Worm (Caenorhabditis elegans) whole organism, late embryonic: ENCODE measurements around the gene acr-2.

Source experiments
- C08G9.2 ChIP-seq: sonication (generic microtip); optimal IDR thresholded peaks from 2 replicates; lab custom pipeline; 2016; ENCODE audit warnings: mild to moderate bottlenecking, missing genetic modification characterization, moderate library complexity, missing compliant biosample characterization
- C38D4.7 ChIP-seq: fragments of 200-800 bp; sonication (Bioruptor generic); optimal IDR thresholded peaks from 2 replicates; lab custom pipeline; 2018; ENCODE audit warnings: mild to moderate bottlenecking, missing genetic modification characterization, moderate library complexity, missing compliant biosample characterization
- F13H6.1 ChIP-seq: sonication (generic microtip); optimal IDR thresholded peaks from 2 replicates; lab custom pipeline; 2016; ENCODE audit warnings: missing genetic modification characterization, missing compliant biosample characterization
- K02D7.2 ChIP-seq: sonication (generic microtip); optimal IDR thresholded peaks from 2 replicates; lab custom pipeline; 2017; ENCODE audit warnings: mild to moderate bottlenecking, missing genetic modification characterization, missing compliant biosample characterization
- T23F11.4 ChIP-seq: fragments of 200-800 bp; sonication (Bioruptor generic); optimal IDR thresholded peaks from 2 replicates; lab custom pipeline; 2018; ENCODE audit warnings: mild to moderate bottlenecking, missing genetic modification characterization, missing compliant biosample characterization
- ama-1 ChIP-seq: fragments of 150-350 bp; optimal IDR thresholded peaks from 2 replicates; lab custom pipeline; 2014
- ceh-18 ChIP-seq: sonication (generic microtip); optimal IDR thresholded peaks from 2 replicates; lab custom pipeline; 2016; ENCODE audit warnings: missing genetic modification characterization, missing compliant biosample characterization
- ceh-2 ChIP-seq: sonication (generic microtip); optimal IDR thresholded peaks from 2 replicates; lab custom pipeline; 2016; ENCODE audit warnings: missing genotype, missing genetic modification characterization, missing compliant biosample characterization
- ceh-22 ChIP-seq: sonication (generic microtip); optimal IDR thresholded peaks from 2 replicates; lab custom pipeline; 2017; ENCODE audit warnings: missing biosample characterization, missing genetic modification characterization
- ceh-24 ChIP-seq: sonication (generic microtip); optimal IDR thresholded peaks from 2 replicates; lab custom pipeline; 2016; ENCODE audit warnings: mild to moderate bottlenecking, missing genetic modification characterization, missing compliant biosample characterization
- ceh-30 ChIP-seq: fragments of 150-350 bp; optimal IDR thresholded peaks from 2 replicates; lab custom pipeline; 2014; ENCODE audit warnings: missing biosample characterization, missing genetic modification characterization
- ceh-31 ChIP-seq: sonication (generic microtip); optimal IDR thresholded peaks from 2 replicates; lab custom pipeline; 2016; ENCODE audit warnings: missing genetic modification characterization, missing compliant biosample characterization
- ceh-34 ChIP-seq: sonication (generic microtip); optimal IDR thresholded peaks from 2 replicates; lab custom pipeline; 2016; ENCODE audit warnings: mild to moderate bottlenecking, missing genetic modification characterization, missing compliant biosample characterization
- ceh-45 ChIP-seq: fragments of 200-800 bp; sonication (Bioruptor generic); IDR thresholded peaks from 2 replicates; pipeline ENCODE4 v1.3.6; 2022; ENCODE audit warnings: missing genetic modification reagents, missing genetic modification characterization, missing compliant biosample characterization
- ceh-6 ChIP-seq: fragments of 200-800 bp; sonication (Bioruptor generic); optimal IDR thresholded peaks from 2 replicates; lab custom pipeline; 2018; ENCODE audit warnings: mild to moderate bottlenecking, missing genetic modification characterization, missing compliant biosample characterization
- che-1 ChIP-seq: sonication (generic microtip); optimal IDR thresholded peaks from 2 replicates; lab custom pipeline; 2016; ENCODE audit warnings: mild to moderate bottlenecking, missing genetic modification characterization, missing compliant biosample characterization
- dve-1 ChIP-seq: sonication (generic microtip); optimal IDR thresholded peaks from 2 replicates; lab custom pipeline; 2017; ENCODE audit warnings: antibody characterized with exemption, mild to moderate bottlenecking, missing genetic modification characterization, missing compliant biosample characterization
- elt-2 ChIP-seq: sonication (generic microtip); optimal IDR thresholded peaks from 2 replicates; lab custom pipeline; 2016; ENCODE audit warnings: missing genetic modification reagents, missing genetic modification characterization, missing compliant biosample characterization
- fkh-6 ChIP-seq: sonication (generic microtip); optimal IDR thresholded peaks from 2 replicates; lab custom pipeline; 2016; ENCODE audit warnings: missing genetic modification characterization, missing compliant biosample characterization
- hlh-13 ChIP-seq: fragments of 200-800 bp; sonication (Bioruptor generic); optimal IDR thresholded peaks from 2 replicates; lab custom pipeline; 2018; ENCODE audit warnings: mild to moderate bottlenecking, missing genetic modification characterization, missing compliant biosample characterization
- hlh-15 ChIP-seq: sonication (generic microtip); optimal IDR thresholded peaks from 2 replicates; lab custom pipeline; 2016; ENCODE audit warnings: missing genetic modification characterization, missing compliant biosample characterization
- hlh-30 ChIP-seq: sonication (generic microtip); optimal IDR thresholded peaks from 2 replicates; lab custom pipeline; 2017; ENCODE audit warnings: antibody characterized with exemption, missing genetic modification characterization, missing compliant biosample characterization; ENCODE audit not compliant: insufficient read depth
- hlh-6 ChIP-seq: sonication (generic microtip); optimal IDR thresholded peaks from 2 replicates; lab custom pipeline; 2016; ENCODE audit warnings: missing genotype, missing genetic modification characterization, missing compliant biosample characterization
- hlh-8 ChIP-seq: sonication (generic microtip); optimal IDR thresholded peaks from 2 replicates; lab custom pipeline; 2016; ENCODE audit warnings: missing genotype, missing genetic modification characterization, missing compliant biosample characterization
- nfya-1 ChIP-seq: sonication (generic microtip); optimal IDR thresholded peaks from 2 replicates; lab custom pipeline; 2017; ENCODE audit warnings: missing genetic modification characterization, mild to moderate bottlenecking, missing compliant biosample characterization, antibody characterized with exemption, moderate library complexity
- npax-4 ChIP-seq: sonication (generic microtip); optimal IDR thresholded peaks from 2 replicates; lab custom pipeline; 2016; ENCODE audit warnings: missing genetic modification characterization, missing compliant biosample characterization
- odd-2 ChIP-seq: sonication (generic microtip); optimal IDR thresholded peaks from 2 replicates; lab custom pipeline; 2017; ENCODE audit warnings: antibody characterized with exemption, mild to moderate bottlenecking, missing genetic modification characterization, missing compliant biosample characterization
- pag-3 ChIP-seq: sonication (generic microtip); optimal IDR thresholded peaks from 2 replicates; lab custom pipeline; 2016; ENCODE audit warnings: missing compliant biosample characterization, missing genetic modification characterization, borderline replicate concordance
- pha-4 ChIP-seq: fragments of 150-350 bp; optimal IDR thresholded peaks from 2 replicates; lab custom pipeline; 2018; ENCODE audit warnings: missing biosample characterization, missing genetic modification reagents, missing genetic modification characterization
- pqm-1 ChIP-seq: sonication (generic microtip); optimal IDR thresholded peaks from 2 replicates; lab custom pipeline; 2016; ENCODE audit warnings: missing genetic modification characterization, missing compliant biosample characterization
- pros-1 ChIP-seq: fragments of 150-350 bp; optimal IDR thresholded peaks from 2 replicates; lab custom pipeline; 2014; ENCODE audit warnings: missing biosample characterization, missing genetic modification reagents, missing genetic modification characterization
- ref-2 ChIP-seq: sonication (generic microtip); optimal IDR thresholded peaks from 2 replicates; lab custom pipeline; 2016; ENCODE audit warnings: missing genetic modification characterization, missing compliant biosample characterization
- rnt-1 ChIP-seq: sonication (generic microtip); optimal IDR thresholded peaks from 2 replicates; lab custom pipeline; 2016; ENCODE audit warnings: missing genetic modification characterization, missing compliant biosample characterization
- sox-2 ChIP-seq: fragments of 200-800 bp; sonication (Bioruptor generic); IDR thresholded peaks from 2 replicates; pipeline ENCODE4 v1.3.6; 2022; ENCODE audit warnings: missing genetic modification reagents, missing genetic modification characterization, missing compliant biosample characterization
- syd-9 ChIP-seq: sonication (generic microtip); optimal IDR thresholded peaks from 2 replicates; lab custom pipeline; 2016; ENCODE audit warnings: mild to moderate bottlenecking, missing genetic modification characterization, moderate library complexity, missing compliant biosample characterization
- tbx-2 ChIP-seq: sonication (generic microtip); optimal IDR thresholded peaks from 2 replicates; lab custom pipeline; 2016; ENCODE audit warnings: missing genetic modification characterization, missing compliant biosample characterization
- unc-42 ChIP-seq: sonication (generic microtip); optimal IDR thresholded peaks from 2 replicates; lab custom pipeline; 2016; ENCODE audit warnings: missing genotype, missing genetic modification characterization, missing compliant biosample characterization
- unc-55 ChIP-seq: sonication (generic microtip); optimal IDR thresholded peaks from 2 replicates; lab custom pipeline; 2017; ENCODE audit warnings: missing biosample characterization, missing genetic modification reagents, missing genetic modification characterization
- ztf-16 ChIP-seq: sonication (generic microtip); optimal IDR thresholded peaks from 2 replicates; lab custom pipeline; 2017; ENCODE audit warnings: missing genetic modification characterization, missing compliant biosample characterization

Gene acr-2

DNA sequence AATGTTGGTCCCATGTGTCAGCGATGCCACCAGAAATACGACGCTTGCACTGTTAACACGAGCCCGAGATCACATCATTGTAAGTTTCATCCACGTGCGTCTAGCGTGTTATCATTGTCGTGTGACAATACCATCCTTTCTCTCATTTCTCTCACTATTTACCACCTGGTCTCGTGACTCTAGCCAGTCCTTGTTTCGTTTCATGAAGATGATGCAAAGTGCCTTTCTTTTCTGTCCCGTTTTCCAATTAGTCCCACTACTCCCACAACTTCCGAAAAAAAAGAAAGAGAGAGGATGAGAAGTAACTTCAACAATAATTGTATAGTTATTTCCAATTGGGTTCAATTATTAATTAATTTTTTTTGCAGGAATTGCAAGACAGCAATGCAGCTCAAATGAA lies 40.5 kb downstream of the acr-2 start:
- TF ChIP-seq rnt-1 (tag; lab: Kevin White, UChicago) = no peak
- peak; percentile 7 for TF ChIP-seq ceh-31 (tag; lab: Kevin White, UChicago)
- TF ChIP-seq C08G9.2 = no peak
- no peak for TF ChIP-seq pros-1 (tag; lab: Kevin White, UChicago)
- TF ChIP-seq F13H6.1 (tag; lab: Kevin White, UChicago) = no peak
- no peak for TF ChIP-seq ceh-2 (tag; lab: Kevin White, UChicago)
- TF ChIP-seq hlh-30 (tag; lab: Kevin White, UChicago) = peak; percentile 78
- TF ChIP-seq ceh-22 (tag; lab: Kevin White, UChicago) = no peak
- no peak for TF ChIP-seq ceh-30 (tag; lab: Kevin White, UChicago)
- TF ChIP-seq npax-4 (tag; lab: Kevin White, UChicago) = no peak
- peak; percentile 23 for TF ChIP-seq ceh-18 (tag; lab: Kevin White, UChicago)
- no peak for TF ChIP-seq elt-2 (tag; lab: Kevin White, UChicago)
- TF ChIP-seq ceh-34 (tag; lab: Kevin White, UChicago) = no peak
- TF ChIP-seq fkh-6 (tag; lab: Kevin White, UChicago) = no peak
- no peak for TF ChIP-seq pha-4 (tag; lab: Kevin White, UChicago)
- no peak for TF ChIP-seq hlh-15

DNA sequence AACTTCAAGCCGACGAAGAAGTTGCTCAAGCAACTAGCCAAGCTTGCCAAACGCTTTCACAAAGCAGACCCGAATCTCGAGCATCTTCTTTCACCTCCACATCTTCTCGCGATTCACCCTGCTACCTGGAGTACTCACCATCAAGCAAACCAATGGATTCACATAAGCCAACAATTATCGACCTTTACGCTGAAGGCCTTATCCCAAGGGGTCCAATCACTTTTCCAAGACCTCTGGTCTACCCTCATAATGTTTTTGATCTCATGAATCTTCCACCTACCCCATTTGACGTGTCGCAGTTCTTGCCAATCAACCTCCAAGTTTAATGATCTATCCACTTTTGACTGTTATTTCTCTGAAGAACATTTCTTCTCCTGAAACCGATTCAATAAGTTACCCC lies 41.0 kb downstream of the acr-2 start:
- TF ChIP-seq ztf-16 (no peak), ceh-24 (tag; lab: Kevin White, UChicago) (no peak), ceh-31 (tag; lab: Kevin White, UChicago) (no peak), pag-3 (tag; lab: Kevin White, UChicago) (no peak), T23F11.4 (GFP tag; lab: Kevin White, UChicago) (no peak), unc-42 (tag; lab: Kevin White, UChicago) (no peak), ceh-45 (no peak), K02D7.2 (tag; lab: Kevin White, UChicago) (no peak), che-1 (tag; lab: Kevin White, UChicago) (no peak), elt-2 (tag; lab: Kevin White, UChicago) (no peak), dve-1 (tag; lab: Kevin White, UChicago) (no peak)

DNA sequence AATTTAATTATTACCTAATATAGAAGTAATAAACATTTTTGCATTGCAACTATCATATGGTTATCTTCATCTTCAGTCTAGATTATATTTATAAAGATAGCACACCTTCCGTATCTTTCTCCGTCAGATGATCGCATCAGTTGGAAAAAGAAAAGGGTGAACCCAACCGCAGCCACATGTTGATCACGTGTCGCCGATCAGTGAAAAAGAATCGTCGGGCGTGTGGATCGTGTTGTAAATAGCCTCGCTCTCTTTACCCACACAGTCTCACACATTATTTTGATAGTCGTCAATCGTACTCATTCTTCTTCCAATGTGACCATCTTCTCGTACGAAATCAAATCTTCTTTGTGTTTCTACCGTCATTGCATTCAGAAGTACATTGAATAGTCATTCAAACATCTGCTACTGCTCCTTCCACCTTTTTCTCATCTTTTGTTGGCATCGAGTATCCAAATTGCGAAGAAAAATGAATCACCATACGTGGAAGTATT lies 41.6 kb downstream of the acr-2 start:
- TF ChIP-seq sox-2 (GFP tag; lab: Robert Waterston, UW) (no peak), hlh-30 (tag; lab: Kevin White, UChicago) (peak; percentile 89), rnt-1 (tag; lab: Kevin White, UChicago) (peak; percentile 94), ceh-6 (GFP tag; lab: Kevin White, UChicago) (no peak), F13H6.1 (tag; lab: Kevin White, UChicago) (peak; percentile 18), hlh-13 (GFP tag; lab: Kevin White, UChicago) (no peak), nfya-1 (tag; lab: Kevin White, UChicago) (peak; percentile 43), ceh-18 (tag; lab: Kevin White, UChicago) (peak; percentile 74), K02D7.2 (tag; lab: Kevin White, UChicago) (no peak), pqm-1 (peak; percentile 46), ceh-2 (tag; lab: Kevin White, UChicago) (no peak), odd-2 (tag; lab: Kevin White, UChicago) (no peak), ceh-34 (tag; lab: Kevin White, UChicago) (no peak), hlh-6 (tag; lab: Kevin White, UChicago) (no peak), elt-2 (tag; lab: Kevin White, UChicago) (peak; percentile 93), hlh-8 (peak; percentile 3), ama-1 (lab: Kevin White, UChicago) (peak; percentile 38), ref-2 (peak; percentile 41), npax-4 (tag; lab: Kevin White, UChicago) (no peak), C38D4.7 (no peak), syd-9 (tag; lab: Kevin White, UChicago) (no peak), tbx-2 (peak; percentile 32), dve-1 (tag; lab: Kevin White, UChicago) (no peak), unc-55 (peak; percentile 64)
- TF ChIP-seq, all 69 proteins: peak for 12
